Worm (Caenorhabditis elegans): ENCODE results near the gene nlp-58.

nlp-58 gene

ce11 chrV:9948840-9949239 lies at the start of gene nlp-58:
Gene nlp-58 (minus strand): TSS chrV:9948940.
- TF ChIP-seq sem-2 (GFP tag; optimal IDR thresholded peaks at IDR 0.05) (no peak), sptf-1 (tag; optimal IDR thresholded peaks at IDR 0.05) (no peak), lin-13 (tag; optimal IDR thresholded peaks at IDR 0.05) (no peak), unc-120 (tag; optimal IDR thresholded peaks at IDR 0.05; ENCODE audit: poor library complexity, severe bottlenecking) (no peak), nhr-28 (tag; optimal IDR thresholded peaks at IDR 0.05) (no peak), ham-2 (GFP tag; optimal IDR thresholded peaks at IDR 0.05) (no peak), ceh-83 (GFP tag; optimal IDR thresholded peaks at IDR 0.05) (no peak), mls-2 (tag; optimal IDR thresholded peaks at IDR 0.05) (no peak), zip-8 (tag; optimal IDR thresholded peaks at IDR 0.05) (no peak), unc-62 (GFP tag; optimal IDR thresholded peaks at IDR 0.05) (no peak), lsy-2 (tag; optimal IDR thresholded peaks at IDR 0.05) (no peak), ztf-11 (tag; optimal IDR thresholded peaks at IDR 0.05) (no peak), elt-1 (tag; optimal IDR thresholded peaks at IDR 0.05; ENCODE audit: borderline replicate concordance, insufficient read depth) (no peak), drap-1 (GFP tag; optimal IDR thresholded peaks at IDR 0.05) (no peak), mep-1 (tag; optimal IDR thresholded peaks at IDR 0.05) (no peak), cnd-1 (tag; optimal IDR thresholded peaks at IDR 0.05) (no peak), snpc-4 (tag; optimal IDR thresholded peaks at IDR 0.05) (no peak), ces-1 (GFP tag; optimal IDR thresholded peaks at IDR 0.05) (no peak), nhr-237 (tag; optimal IDR thresholded peaks at IDR 0.05) (no peak)

ce11 chrV:9995791-9996190 lies 47.1 kb upstream of the nlp-58 start, which contains the start of gene K08H10.6:
Gene K08H10.6 (minus strand): TSS chrV:9995891.
- TF ChIP-seq nhr-237 (tag; optimal IDR thresholded peaks at IDR 0.05) (no peak), drap-1 (GFP tag; optimal IDR thresholded peaks at IDR 0.05) (no peak), sptf-1 (tag; optimal IDR thresholded peaks at IDR 0.05) (no peak), nhr-76 (tag; optimal IDR thresholded peaks at IDR 0.05) (no peak), unc-39 (tag; optimal IDR thresholded peaks at IDR 0.05) (no peak), M03D4.4 (tag; optimal IDR thresholded peaks at IDR 0.05) (no peak), mep-1 (tag; optimal IDR thresholded peaks at IDR 0.05) (no peak), tbx-8 (GFP tag; optimal IDR thresholded peaks at IDR 0.05) (no peak), ceh-39 (tag; optimal IDR thresholded peaks at IDR 0.05) (no peak), flh-1 (GFP tag; optimal IDR thresholded peaks at IDR 0.05) (no peak), elt-3 (tag; optimal IDR thresholded peaks at IDR 0.05) (no peak), bed-3 (GFP tag; optimal IDR thresholded peaks at IDR 0.05) (no peak)

ce11 chrV:9991610-9992009 lies 42.9 kb upstream of the nlp-58 start, which contains the start of the genes rde-1 and trpp-6:
Gene rde-1 (minus strand): TSS chrV:9991642.
Gene trpp-6 (plus strand): TSS chrV:9991895.
- TF ChIP-seq M03D4.4 (tag; optimal IDR thresholded peaks at IDR 0.05) = no peak
- no peak for TF ChIP-seq sptf-1 (tag; optimal IDR thresholded peaks at IDR 0.05)
- TF ChIP-seq nhr-2 (tag; optimal IDR thresholded peaks at IDR 0.05) = no peak
- no peak for TF ChIP-seq unc-62 (GFP tag; optimal IDR thresholded peaks at IDR 0.05)
- no peak for TF ChIP-seq tbx-8 (GFP tag; optimal IDR thresholded peaks at IDR 0.05)
- TF ChIP-seq ces-1 (GFP tag; optimal IDR thresholded peaks at IDR 0.05) = no peak
- no peak for TF ChIP-seq hlh-1 (tag; optimal IDR thresholded peaks at IDR 0.05)
- TF ChIP-seq drap-1 (GFP tag; optimal IDR thresholded peaks at IDR 0.05) = no peak
- TF ChIP-seq unc-120 (tag; optimal IDR thresholded peaks at IDR 0.05; ENCODE audit: poor library complexity, severe bottlenecking) = no peak
- TF ChIP-seq cnd-1 (tag; optimal IDR thresholded peaks at IDR 0.05) = no peak
- no peak for TF ChIP-seq nhr-28 (tag; optimal IDR thresholded peaks at IDR 0.05)
- TF ChIP-seq mls-2 (tag; optimal IDR thresholded peaks at IDR 0.05) = no peak

ce11 chrV:9987688-9988087 lies 38.9 kb upstream of the nlp-58 start, which contains the start of gene C27H6.8:
Gene C27H6.8 (minus strand): TSS chrV:9987788.
- TF ChIP-seq blmp-1 (tag; optimal IDR thresholded peaks at IDR 0.05) (no peak), cnd-1 (tag; optimal IDR thresholded peaks at IDR 0.05) (no peak), M03D4.4 (tag; optimal IDR thresholded peaks at IDR 0.05) (no peak), bed-3 (GFP tag; optimal IDR thresholded peaks at IDR 0.05) (no peak), mab-5 (tag; optimal IDR thresholded peaks at IDR 0.05) (no peak), ceh-83 (GFP tag; optimal IDR thresholded peaks at IDR 0.05) (no peak), tbx-8 (GFP tag; optimal IDR thresholded peaks at IDR 0.05) (no peak), unc-62 (GFP tag; optimal IDR thresholded peaks at IDR 0.05) (no peak), sptf-1 (tag; optimal IDR thresholded peaks at IDR 0.05) (no peak), nhr-12 (tag; optimal IDR thresholded peaks at IDR 0.05) (no peak), lin-13 (tag; optimal IDR thresholded peaks at IDR 0.05) (no peak), unc-120 (tag; optimal IDR thresholded peaks at IDR 0.05; ENCODE audit: poor library complexity, severe bottlenecking) (no peak), ceh-39 (tag; optimal IDR thresholded peaks at IDR 0.05) (no peak), nhr-28 (tag; optimal IDR thresholded peaks at IDR 0.05) (no peak), elt-3 (tag; optimal IDR thresholded peaks at IDR 0.05) (no peak)

All from whole organism, mixed stage, embryonic.